Worm (Caenorhabditis elegans) whole organism, young adult: Measurements from ENCODE around the gene nhr-188.

Experiments
- B0019.2 ChIP-seq: fragments of 200-800 bp; sonication (Bioruptor generic); conservative IDR thresholded peaks from 2 replicates; pipeline ENCODE4 v1.3.6; 2022; ENCODE audit warnings: missing genetic modification reagents, missing genetic modification characterization, missing compliant biosample characterization
- F10E7.11 ChIP-seq: sonication (generic microtip); optimal IDR thresholded peaks from 2 replicates; lab custom pipeline; 2017; ENCODE audit warnings: mild to moderate bottlenecking, missing genetic modification characterization, moderate library complexity, missing compliant biosample characterization
- F39B2.1 ChIP-seq: fragments of 200-800 bp; sonication (Bioruptor generic); IDR thresholded peaks from 2 replicates; pipeline ENCODE4 v1.3.6; 2022; ENCODE audit warnings: missing genetic modification reagents, missing genetic modification characterization, missing compliant biosample characterization
- chd-7 ChIP-seq: sonication (generic microtip); optimal IDR thresholded peaks from 2 replicates; lab custom pipeline; 2016; ENCODE audit warnings: mild to moderate bottlenecking, missing genetic modification characterization, moderate library complexity, missing compliant biosample characterization
- efl-1 ChIP-seq: fragments of 150-350 bp; optimal IDR thresholded peaks from 2 replicates; lab custom pipeline; 2014; ENCODE audit warnings: missing biosample characterization, missing genetic modification reagents, missing genetic modification characterization
- lin-40 ChIP-seq: sonication (generic microtip); optimal IDR thresholded peaks from 2 replicates; lab custom pipeline; 2016; ENCODE audit warnings: missing genetic modification characterization, mild to moderate bottlenecking, missing compliant biosample characterization, missing genotype, missing genetic modification reagents
- nhr-27 ChIP-seq: fragments of 200-800 bp; sonication (Bioruptor generic); optimal IDR thresholded peaks from 2 replicates; lab custom pipeline; 2018; ENCODE audit warnings: mild to moderate bottlenecking, missing genetic modification characterization, moderate library complexity, missing compliant biosample characterization

ce11 chrV:3900102-3900501 is 42.4 kb upstream of the nhr-188 start, which contains the start of gene irld-22:
- TF ChIP-seq lin-40 (no peak), chd-7 (tag; lab: Kevin White, UChicago) (no peak), B0019.2 (GFP tag; lab: Robert Waterston, UW) (no peak), efl-1 (no peak), F10E7.11 (no peak), F39B2.1 (GFP tag; lab: Robert Waterston, UW) (no peak), nhr-27 (no peak)
